Fruit fly (Drosophila melanogaster) whole organism, adult: ENCODE results near the gene Cpr11A.

Experiments used
- CG11617 ChIP-seq: fragments of 200-800 bp; sonication (Bioruptor generic); optimal IDR thresholded peaks from 2 replicates; lab custom pipeline; 2017; ENCODE audit warnings: mild to moderate bottlenecking, missing biosample characterization, missing genetic modification reagents, missing genetic modification characterization
- CG12768 ChIP-seq: fragments of 200-800 bp; sonication (Bioruptor generic); optimal IDR thresholded peaks from 2 replicates; lab custom pipeline; 2017; ENCODE audit warnings: missing biosample characterization, missing genetic modification characterization, mild to moderate bottlenecking, moderate library complexity, missing genetic modification reagents
- CG14711 ChIP-seq: fragments of 200-800 bp; sonication (Bioruptor generic); optimal IDR thresholded peaks from 2 replicates; lab custom pipeline; 2018; ENCODE audit warnings: missing biosample characterization, mild to moderate bottlenecking, missing genetic modification characterization, moderate library complexity
- CG1620 ChIP-seq: fragments of 200-800 bp; sonication (Bioruptor generic); optimal IDR thresholded peaks from 2 replicates; lab custom pipeline; 2016; ENCODE audit warnings: missing biosample characterization, missing genetic modification characterization
- CG33017 ChIP-seq: fragments of 200-800 bp; sonication (Bioruptor generic); optimal IDR thresholded peaks from 2 replicates; lab custom pipeline; 2018; ENCODE audit warnings: missing biosample characterization, mild to moderate bottlenecking, missing genetic modification characterization, moderate library complexity
- CG5204 ChIP-seq: fragments of 200-800 bp; sonication (Bioruptor generic); optimal IDR thresholded peaks from 2 replicates; lab custom pipeline; 2016; ENCODE audit warnings: missing biosample characterization, missing genetic modification characterization
- CG7045 ChIP-seq: fragments of 200-800 bp; sonication (Bioruptor generic); optimal IDR thresholded peaks from 2 replicates; lab custom pipeline; 2017; ENCODE audit warnings: missing biosample characterization, mild to moderate bottlenecking, missing genetic modification characterization
- CG7101 ChIP-seq: fragments of 200-800 bp; sonication (Bioruptor generic); optimal IDR thresholded peaks from 2 replicates; lab custom pipeline; 2018; ENCODE audit warnings: missing biosample characterization, mild to moderate bottlenecking, missing genetic modification characterization, moderate library complexity
- Clk ChIP-seq: fragments of 200-800 bp; sonication (Bioruptor generic); optimal IDR thresholded peaks from 2 replicates; lab custom pipeline; 2017; ENCODE audit warnings: missing biosample characterization, missing genetic modification characterization
- Crg-1 ChIP-seq: fragments of 200-800 bp; sonication (Bioruptor generic); optimal IDR thresholded peaks from 2 replicates; lab custom pipeline; 2016; ENCODE audit warnings: missing biosample characterization, missing genetic modification characterization
- Hr96 ChIP-seq: fragments of 200-800 bp; sonication (Bioruptor generic); optimal IDR thresholded peaks from 2 replicates; lab custom pipeline; 2016; ENCODE audit warnings: missing biosample characterization, missing genetic modification characterization
- Mnt ChIP-seq: fragments of 200-800 bp; sonication (Bioruptor generic); optimal IDR thresholded peaks from 2 replicates; lab custom pipeline; 2016; ENCODE audit warnings: missing biosample characterization, mild to moderate bottlenecking, missing genetic modification characterization
- bab1 ChIP-seq: fragments of 200-800 bp; sonication (Bioruptor generic); optimal IDR thresholded peaks from 3 replicates; lab custom pipeline; 2019; ENCODE audit warnings: missing biosample characterization, mild to moderate bottlenecking, missing genetic modification characterization, moderate library complexity
- cic ChIP-seq: fragments of 200-800 bp; sonication (Bioruptor generic); optimal IDR thresholded peaks from 2 replicates; lab custom pipeline; 2017; ENCODE audit warnings: missing biosample characterization, mild to moderate bottlenecking, missing genetic modification characterization, moderate library complexity
- cnc ChIP-seq, 2 experiments: fragments of >200 bp; optimal IDR thresholded peaks; 2 replicates each; lab custom pipeline; 2017
- kay ChIP-seq: fragments of 200-800 bp; sonication (Bioruptor generic); peaks from one replicate; lab custom pipeline; 2016; ENCODE audit warnings: missing biosample characterization, missing genetic modification characterization, borderline replicate concordance
- ovo ChIP-seq: fragments of 200-800 bp; sonication (Bioruptor generic); optimal IDR thresholded peaks from 2 replicates; lab custom pipeline; 2016; ENCODE audit warnings: missing biosample characterization, missing genetic modification characterization
- pad ChIP-seq: fragments of 200-800 bp; sonication (Bioruptor generic); optimal IDR thresholded peaks from 3 replicates; lab custom pipeline; 2017; ENCODE audit warnings: missing biosample characterization, missing genetic modification characterization, mild to moderate bottlenecking, moderate library complexity, missing genetic modification reagents
- tj ChIP-seq: fragments of 200-800 bp; sonication (Bioruptor generic); optimal IDR thresholded peaks from 3 replicates; lab custom pipeline; 2017; ENCODE audit warnings: missing biosample characterization, mild to moderate bottlenecking, missing genetic modification characterization, moderate library complexity
- toe ChIP-seq: fragments of 200-800 bp; sonication (Bioruptor generic); optimal IDR thresholded peaks from 2 replicates; lab custom pipeline; 2016; ENCODE audit warnings: missing biosample characterization, missing genetic modification characterization

Gene Cpr11A

dm6 chrX:12486294-12487020 lies at the start of gene Cpr11A:
Cpr11A (plus strand) TSS chrX:12486970.
- TF ChIP-seq bab1 (no peak), tj (no peak), Crg-1 (no peak), Hr96 (no peak)

DNA sequence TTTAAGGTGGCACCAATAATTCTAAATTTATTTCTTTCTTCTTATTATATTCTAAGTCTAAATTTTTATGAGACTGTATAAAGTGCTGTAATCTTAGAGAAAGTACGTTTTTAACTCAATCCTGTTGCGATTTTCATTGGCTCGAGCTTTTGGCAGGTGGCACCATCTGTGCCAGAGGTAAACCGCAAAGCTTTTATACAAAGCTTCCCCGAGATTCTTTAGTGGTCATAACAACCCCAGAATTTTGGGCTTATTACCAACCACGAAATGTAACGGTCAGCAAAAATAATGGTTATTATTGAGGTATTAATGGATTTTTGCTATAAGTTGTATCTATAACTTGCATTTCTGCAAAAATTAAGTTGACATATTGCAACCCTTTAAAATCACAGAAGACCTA lies 49.7 kb upstream of the Cpr11A start:
- TF ChIP-seq tj (no peak), ovo (GFP tag; lab: Kevin White, UChicago) (no peak), CG12768 (GFP tag; lab: Kevin White, UChicago) (no peak), CG7101 (no peak), cic (GFP tag; lab: Kevin White, UChicago) (no peak), CG1620 (GFP tag; lab: Kevin White, UChicago) (no peak), Crg-1 (no peak), Hr96 (no peak), Clk (GFP tag; lab: Kevin White, UChicago) (no peak), pad (GFP tag; lab: Kevin White, UChicago) (no peak), toe (GFP tag; lab: Kevin White, UChicago) (no peak), CG5204 (GFP tag; lab: Kevin White, UChicago) (no peak), CG14711 (tag; lab: Kevin White, UChicago) (no peak), kay (GFP tag; lab: Kevin White, UChicago) (no peak)

DNA sequence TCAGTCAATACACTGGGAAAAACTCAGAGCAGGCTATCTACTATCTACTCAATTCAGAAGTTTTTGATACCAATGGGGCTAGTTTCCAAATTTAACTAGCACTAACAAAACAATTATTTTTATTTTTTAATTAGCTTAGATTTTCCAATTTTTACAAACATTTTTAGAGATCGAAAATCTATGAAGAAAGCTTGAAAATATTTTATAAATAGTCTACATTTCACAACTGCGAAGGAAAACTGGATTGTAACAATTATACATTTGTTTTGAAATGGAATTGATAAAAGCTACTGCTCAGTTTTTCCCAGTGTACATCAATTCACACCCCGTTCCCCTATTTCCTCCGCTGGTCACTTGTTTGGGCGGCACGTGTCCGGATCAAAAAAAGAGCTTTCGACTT lies 38.9 kb upstream of the Cpr11A start:
- TF ChIP-seq cic (GFP tag; lab: Kevin White, UChicago) (no peak), CG7045 (GFP tag; lab: Kevin White, UChicago) (no peak), tj (no peak)

dm6 chrX:12453704-12454103 lies 33.1 kb upstream of the Cpr11A start:
- no peak for TF ChIP-seq CG11617
- no peak for TF ChIP-seq cnc (optimal IDR thresholded peaks at IDR 0.05; lab: Kevin White, UChicago)
- TF ChIP-seq CG5204 (GFP tag; lab: Kevin White, UChicago) = no peak
- no peak for TF ChIP-seq CG12768 (GFP tag; lab: Kevin White, UChicago)
- no peak for TF ChIP-seq Mnt (GFP tag; lab: Kevin White, UChicago)
- TF ChIP-seq pad (GFP tag; lab: Kevin White, UChicago) = no peak
- TF ChIP-seq Hr96 = no peak
- TF ChIP-seq CG7045 (GFP tag; lab: Kevin White, UChicago) = no peak
- no peak for TF ChIP-seq CG1620 (GFP tag; lab: Kevin White, UChicago)
- TF ChIP-seq CG14711 (tag; lab: Kevin White, UChicago) = no peak
- TF ChIP-seq bab1 = no peak
- no peak for TF ChIP-seq kay (GFP tag; lab: Kevin White, UChicago)
- TF ChIP-seq Crg-1 = no peak
- no peak for TF ChIP-seq CG7101

DNA sequence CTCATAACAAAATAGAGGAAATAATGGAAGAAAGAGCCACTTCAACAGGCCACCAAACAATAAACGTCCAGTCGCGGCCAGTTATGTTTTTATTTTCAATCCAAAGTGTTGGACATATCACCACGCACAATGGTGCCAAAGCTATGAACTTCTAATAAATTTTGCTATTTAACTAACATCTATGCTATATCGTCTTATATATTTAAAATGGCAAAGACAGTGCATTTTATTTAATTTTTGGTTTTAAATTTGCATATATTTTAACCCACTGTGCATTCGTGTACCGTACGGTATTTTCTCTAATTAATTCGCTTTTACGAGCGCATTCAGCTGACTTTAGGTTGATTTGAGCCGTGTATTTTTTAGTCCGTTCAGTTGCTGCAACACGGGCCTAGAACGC lies 32.4 kb upstream of the Cpr11A start, which contains the start of gene CG15927:
Gene CG15927, plus strand, starts transcription at position 372 of the 400 bp plus-strand sequence.
- no peak for TF ChIP-seq kay (GFP tag; lab: Kevin White, UChicago)
- TF ChIP-seq pad (GFP tag; lab: Kevin White, UChicago) = no peak
- no peak for TF ChIP-seq ovo (GFP tag; lab: Kevin White, UChicago)
- no peak for TF ChIP-seq cnc (optimal IDR thresholded peaks at IDR 0.05; lab: Kevin White, UChicago)
- no peak for TF ChIP-seq CG7101
- TF ChIP-seq bab1 = no peak
- no peak for TF ChIP-seq Clk (GFP tag; lab: Kevin White, UChicago)
- no peak for TF ChIP-seq tj
- TF ChIP-seq Hr96 = no peak
- no peak for TF ChIP-seq CG1620 (GFP tag; lab: Kevin White, UChicago)
- TF ChIP-seq CG33017 (tag; lab: Kevin White, UChicago) = no peak
- no peak for TF ChIP-seq CG14711 (tag; lab: Kevin White, UChicago)

- no peak for TF ChIP-seq tj
- TF ChIP-seq Mnt (GFP tag; lab: Kevin White, UChicago) = no peak
- no peak for TF ChIP-seq CG14711 (tag; lab: Kevin White, UChicago)
Observed at dm6 chrX:12455891-12456290, 30.9 kb upstream of the Cpr11A start.

DNA sequence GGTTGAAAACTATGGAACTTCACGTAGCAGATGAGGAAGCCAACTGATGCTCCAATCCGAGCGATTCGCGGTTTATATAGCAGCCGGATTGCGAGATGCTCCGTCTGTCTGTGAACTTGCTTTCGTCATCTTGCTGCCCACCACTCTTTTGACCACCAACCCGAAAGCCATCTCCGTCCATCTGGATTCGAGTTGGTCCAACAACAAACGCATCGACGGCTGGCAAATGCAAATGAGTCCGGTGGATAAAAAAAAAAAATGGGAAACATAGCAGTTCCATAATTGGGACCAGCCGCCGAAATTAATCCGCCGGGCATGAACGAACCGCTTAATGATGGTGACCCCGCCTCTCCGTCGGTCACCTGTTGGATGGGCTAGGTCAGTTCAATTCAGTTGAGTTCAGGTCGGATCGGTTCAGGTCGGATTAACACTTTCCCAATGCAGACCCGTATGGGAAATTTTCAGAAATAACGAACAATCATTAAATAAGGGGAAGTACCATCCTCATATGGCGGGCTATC lies 29.0 kb upstream of the Cpr11A start, which contains the start of gene CG15731:
Gene CG15731, minus strand, starts transcription at position 51 of the 521 bp plus-strand sequence.
- TF ChIP-seq cic (GFP tag; lab: Kevin White, UChicago) = no peak
- TF ChIP-seq CG12768 (GFP tag; lab: Kevin White, UChicago) = no peak
- TF ChIP-seq toe (GFP tag; lab: Kevin White, UChicago) = no peak
- TF ChIP-seq CG11617 = no peak
- no peak for TF ChIP-seq cnc (optimal IDR thresholded peaks at IDR 0.05; lab: Kevin White, UChicago)
- TF ChIP-seq pad (GFP tag; lab: Kevin White, UChicago) = no peak
- TF ChIP-seq bab1 = no peak
- no peak for TF ChIP-seq CG33017 (tag; lab: Kevin White, UChicago)
- TF ChIP-seq Clk (GFP tag; lab: Kevin White, UChicago) = no peak
- no peak for TF ChIP-seq kay (GFP tag; lab: Kevin White, UChicago)
- TF ChIP-seq Mnt (GFP tag; lab: Kevin White, UChicago) = no peak
